Fruit fly (Drosophila melanogaster) whole organism, wandering third instar larva: ENCODE data around the gene Tpt.

Source experiments
- Abd-B ChIP-seq: fragments of >200 bp; optimal IDR thresholded peaks from 2 replicates; lab custom pipeline; 2017; ENCODE audit warnings: missing biosample characterization, missing genetic modification characterization
- CG9705 ChIP-seq: fragments of 200-800 bp; sonication (Bioruptor generic); optimal IDR thresholded peaks from 2 replicates; lab custom pipeline; 2018; ENCODE audit warnings: missing biosample characterization, mild to moderate bottlenecking, missing genetic modification characterization
- Dif ChIP-seq: fragments of 200-275, 200-300 bp; sonication (Bioruptor generic); optimal IDR thresholded peaks from 2 replicates; lab custom pipeline; 2018; ENCODE audit warnings: missing biosample characterization, missing genetic modification characterization; ENCODE audit not compliant: partially characterized antibody
- Hnf4 ChIP-seq: fragments of 200-800 bp; sonication (Bioruptor generic); optimal IDR thresholded peaks from 2 replicates; lab custom pipeline; 2016; ENCODE audit warnings: missing biosample characterization, mild to moderate bottlenecking, missing genetic modification characterization
- Hr83 ChIP-seq: fragments of 200-300 bp; sonication (Bioruptor generic); optimal IDR thresholded peaks from 2 replicates; lab custom pipeline; 2016; ENCODE audit warnings: missing biosample characterization, mild to moderate bottlenecking, missing genetic modification characterization, moderate library complexity; ENCODE audit not compliant: poor library complexity, severe bottlenecking
- Mio ChIP-seq: sonication (Bioruptor generic); optimal IDR thresholded peaks from 2 replicates; lab custom pipeline; 2016; ENCODE audit warnings: missing biosample characterization, missing genetic modification characterization
- Myc ChIP-seq: fragments of >200 bp; optimal IDR thresholded peaks from 2 replicates; lab custom pipeline; 2017
- OdsH ChIP-seq: fragments of 200-800 bp; sonication (Bioruptor generic); optimal IDR thresholded peaks from 2 replicates; lab custom pipeline; 2016; ENCODE audit warnings: missing biosample characterization, mild to moderate bottlenecking, missing genetic modification characterization
- Sp1 ChIP-seq: fragments of 200-800 bp; sonication (Bioruptor generic); optimal IDR thresholded peaks from 3 replicates; lab custom pipeline; 2019; ENCODE audit warnings: missing biosample characterization, mild to moderate bottlenecking, missing genetic modification characterization, moderate library complexity
- Vsx2 ChIP-seq: fragments of 200-300, 225-300 bp; sonication (Bioruptor generic); optimal IDR thresholded peaks from 2 replicates; lab custom pipeline; 2018; ENCODE audit warnings: missing biosample characterization, missing genetic modification characterization; ENCODE audit not compliant: partially characterized antibody
- br ChIP-seq: fragments of 200-800 bp; sonication (Bioruptor generic); optimal IDR thresholded peaks from 2 replicates; lab custom pipeline; 2016; ENCODE audit warnings: missing biosample characterization, missing genetic modification characterization
- dl ChIP-seq, 2 experiments: fragments of 175-275, 200-275 bp in 1 of 2; fragments of 200-275 bp in 1 of 2; sonication (Bioruptor generic); optimal IDR thresholded peaks; lab custom pipeline; 2018; ENCODE audit warnings: mild to moderate bottlenecking in 2 of 2, missing biosample characterization in 2 of 2, missing genetic modification characterization in 2 of 2, moderate library complexity in 2 of 2; ENCODE audit not compliant: partially characterized antibody in 2 of 2, insufficient read depth in 1 of 2
- ey ChIP-seq: fragments of 200-800 bp; sonication (Bioruptor generic); optimal IDR thresholded peaks from 2 replicates; lab custom pipeline; 2016; ENCODE audit warnings: missing biosample characterization, missing genetic modification characterization
- foxo ChIP-seq, 2 experiments: fragments of 200-800 bp; sonication (Bioruptor generic); optimal IDR thresholded peaks; 2 replicates in 1 of 2; 3 replicates in 1 of 2; lab custom pipeline; 2016 to 2017; ENCODE audit warnings: missing biosample characterization in 2 of 2, missing genetic modification characterization in 2 of 2
- fru ChIP-seq: fragments of 200-800 bp; sonication (Bioruptor generic); optimal IDR thresholded peaks from 3 replicates; lab custom pipeline; 2016; ENCODE audit warnings: missing biosample characterization, mild to moderate bottlenecking, missing genetic modification characterization
- h ChIP-seq: fragments of 200-800 bp; sonication (Bioruptor generic); optimal IDR thresholded peaks from 3 replicates; lab custom pipeline; 2016; ENCODE audit warnings: missing biosample characterization, mild to moderate bottlenecking, missing genetic modification characterization
- jim ChIP-seq: fragments of 175-275, 200-325 bp; sonication (Bioruptor generic); optimal IDR thresholded peaks from 2 replicates; lab custom pipeline; 2016; ENCODE audit warnings: missing biosample characterization, mild to moderate bottlenecking, missing genetic modification characterization
- lola ChIP-seq: fragments of >200 bp; optimal IDR thresholded peaks from 2 replicates; lab custom pipeline; 2017; ENCODE audit warnings: missing biosample characterization, missing genetic modification characterization
- rgr ChIP-seq: fragments of 200-800 bp; sonication (Bioruptor generic); optimal IDR thresholded peaks from 3 replicates; lab custom pipeline; 2016; ENCODE audit warnings: missing biosample characterization, mild to moderate bottlenecking, missing genetic modification characterization
- sv ChIP-seq: fragments of 200-800 bp; sonication (Bioruptor generic); optimal IDR thresholded peaks from 3 replicates; lab custom pipeline; 2016; ENCODE audit warnings: missing biosample characterization, missing genetic modification characterization
- tai ChIP-seq: sonication (Bioruptor generic); optimal IDR thresholded peaks from 2 replicates; lab custom pipeline; 2016; ENCODE audit warnings: missing biosample characterization, missing genetic modification characterization
- woc ChIP-seq: sonication (Bioruptor generic); optimal IDR thresholded peaks from 2 replicates; lab custom pipeline; 2016; ENCODE audit warnings: missing biosample characterization, mild to moderate bottlenecking, missing genetic modification characterization

The Tpt gene

dm6 chr3L:8358776-8359455 is 46.2 kb downstream of the Tpt start:
- TF ChIP-seq Hr83 (no peak), fru (GFP tag; lab: Kevin White, UChicago) (peak; percentile 61), h (GFP tag; lab: Kevin White, UChicago) (peak; percentile 3), lola (no peak), Vsx2 (GFP tag; lab: Kevin White, UChicago) (no peak)

dm6 chr3L:8358138-8358537 is 46.9 kb downstream of the Tpt start:
- TF ChIP-seq sv (GFP tag; lab: Kevin White, UChicago) (no peak), CG9705 (GFP tag; lab: Kevin White, UChicago) (peak; percentile 7), ey (GFP tag; lab: Kevin White, UChicago) (no peak), jim (no peak), foxo (GFP tag; optimal IDR thresholded peaks at IDR 0.05; lab: Kevin White, UChicago) (peak in 1 of 2 experiments; percentile 39), OdsH (GFP tag; lab: Kevin White, UChicago) (peak; percentile 7), br (GFP tag; lab: Kevin White, UChicago) (no peak), dl (GFP tag; optimal IDR thresholded peaks at IDR 0.05; lab: Kevin White, UChicago; ENCODE audit: insufficient read depth in 1 of 2, partially characterized antibody in 2 of 2) (no peak), Hnf4 (GFP tag; lab: Kevin White, UChicago) (no peak)
- TF ChIP-seq, all 38 proteins: peak for 3

DNA sequence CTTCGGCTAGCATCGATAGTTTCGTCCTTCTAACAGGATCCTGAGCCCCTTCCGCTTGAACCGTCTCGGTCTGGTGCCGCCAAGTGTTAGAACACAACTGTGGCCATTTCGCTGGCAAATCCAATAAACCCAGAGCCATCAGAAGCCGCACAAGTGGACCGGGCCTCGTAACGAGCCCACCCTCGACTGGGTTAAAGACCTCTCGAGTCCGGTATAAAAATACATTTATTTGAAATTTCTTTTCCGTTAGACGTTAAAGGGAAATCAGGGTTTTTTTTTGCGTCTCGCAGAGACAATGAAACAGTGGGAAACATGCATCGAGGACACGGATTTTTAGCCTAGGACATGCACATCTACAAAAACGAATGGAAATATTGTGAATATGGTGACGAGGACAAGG is 48.9 kb downstream of the Tpt start, which contains the start of gene Culd:
Culd (minus strand) TSS at position 101 of the 400 bp plus-strand sequence.
- TF ChIP-seq Sp1 (GFP tag; lab: Kevin White, UChicago) (no peak), br (GFP tag; lab: Kevin White, UChicago) (no peak), Myc (lab: Kevin White, UChicago) (no peak), fru (GFP tag; lab: Kevin White, UChicago) (no peak), Abd-B (GFP tag; lab: Kevin White, UChicago) (no peak), jim (no peak), lola (no peak), CG9705 (GFP tag; lab: Kevin White, UChicago) (no peak), foxo (GFP tag; optimal IDR thresholded peaks at IDR 0.05; lab: Kevin White, UChicago) (no peak), rgr (no peak), Dif (GFP tag; lab: Kevin White, UChicago) (no peak), tai (GFP tag; lab: Kevin White, UChicago) (no peak), Mio (GFP tag; lab: Kevin White, UChicago) (no peak), woc (GFP tag; lab: Kevin White, UChicago) (no peak), dl (GFP tag; optimal IDR thresholded peaks at IDR 0.05; lab: Kevin White, UChicago; ENCODE audit: insufficient read depth in 1 of 2, partially characterized antibody in 2 of 2) (no peak)
